Fruit fly (Drosophila melanogaster) whole organism, wandering third instar larva: ENCODE results near the gene CG13002.

Source experiments
- Mio ChIP-seq: sonication (Bioruptor generic); optimal IDR thresholded peaks from 2 replicates; lab custom pipeline; 2016; ENCODE audit warnings: missing biosample characterization, missing genetic modification characterization
- OdsH ChIP-seq: fragments of 200-800 bp; sonication (Bioruptor generic); optimal IDR thresholded peaks from 2 replicates; lab custom pipeline; 2016; ENCODE audit warnings: missing biosample characterization, mild to moderate bottlenecking, missing genetic modification characterization
- br ChIP-seq: fragments of 200-800 bp; sonication (Bioruptor generic); optimal IDR thresholded peaks from 2 replicates; lab custom pipeline; 2016; ENCODE audit warnings: missing biosample characterization, missing genetic modification characterization
- ey ChIP-seq: fragments of 200-800 bp; sonication (Bioruptor generic); optimal IDR thresholded peaks from 2 replicates; lab custom pipeline; 2016; ENCODE audit warnings: missing biosample characterization, missing genetic modification characterization
- lola ChIP-seq: fragments of >200 bp; optimal IDR thresholded peaks from 2 replicates; lab custom pipeline; 2017; ENCODE audit warnings: missing biosample characterization, missing genetic modification characterization
- rgr ChIP-seq: fragments of 200-800 bp; sonication (Bioruptor generic); optimal IDR thresholded peaks from 3 replicates; lab custom pipeline; 2016; ENCODE audit warnings: missing biosample characterization, mild to moderate bottlenecking, missing genetic modification characterization
- usp ChIP-seq: fragments of >200 bp; optimal IDR thresholded peaks from 2 replicates; lab custom pipeline; 2017; ENCODE audit warnings: missing biosample characterization, missing genetic modification characterization

- TF ChIP-seq OdsH (no peak), lola (GFP tag; lab: Kevin White, UChicago) (no peak), Mio (no peak), br (GFP tag; lab: Kevin White, UChicago) (no peak), usp (no peak), rgr (GFP tag; lab: Kevin White, UChicago) (no peak), ey (GFP tag; lab: Kevin White, UChicago) (no peak)
Measured at dm6 chrX:16880013-16880412, 9.6 kb upstream of the CG13002 start.
